Fruit fly (Drosophila melanogaster): ENCODE data around the gene Gr93b.

The Gr93b gene

DNA sequence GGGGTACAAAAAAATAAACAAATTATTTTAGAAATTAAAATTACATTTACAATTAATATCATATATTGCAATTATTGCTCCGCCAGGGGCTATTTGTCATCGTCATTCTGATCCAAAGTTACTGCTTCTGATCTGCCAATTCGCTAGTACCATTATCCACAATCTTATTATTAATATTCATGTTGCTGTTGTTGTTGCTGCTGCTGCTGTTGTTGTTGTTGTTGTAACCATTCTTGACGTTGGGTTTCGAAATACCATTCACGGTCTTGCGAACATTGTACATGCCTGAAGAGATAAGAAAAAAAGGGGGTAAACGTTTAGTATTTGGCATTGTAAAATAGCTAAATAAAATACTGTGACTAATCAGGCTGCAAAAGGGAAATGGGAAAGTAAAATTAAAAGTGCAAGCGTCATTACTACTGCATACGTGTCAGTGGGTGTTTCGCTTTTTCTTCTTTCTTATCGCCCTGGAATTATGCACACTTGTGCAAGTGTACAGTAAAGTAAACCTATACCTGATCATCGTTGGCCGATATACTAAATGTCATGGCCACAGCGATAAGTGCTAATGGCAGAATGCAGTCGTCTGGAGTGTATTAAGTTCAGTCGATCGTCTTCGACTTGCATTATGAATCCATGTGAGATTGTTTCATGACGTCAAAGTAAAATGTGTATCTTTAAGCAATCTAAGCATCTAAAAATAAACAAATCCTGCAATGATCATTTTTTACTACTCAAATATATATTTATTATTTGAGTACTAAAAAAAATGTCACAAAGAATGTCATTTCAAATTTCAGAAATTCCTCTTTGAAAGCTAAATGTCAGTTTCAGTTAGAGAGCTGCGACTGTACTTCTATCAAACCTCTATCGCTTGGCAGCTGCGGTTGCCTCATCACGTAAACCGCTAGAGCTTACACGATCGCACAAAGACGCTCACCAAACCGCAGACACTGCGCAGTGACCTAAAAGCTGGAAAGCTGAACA, 8.3 kb upstream of the Gr93b start:
- TF ChIP-seq ap (GFP tag; IDR thresholded peaks at IDR 0.05) (0 out of 2 replicates have a peak, but pooled peaks have one; percentile 6), eve (GFP tag; optimal IDR thresholded peaks at IDR 0.05) (peak in 1 of 2 experiments; percentile 19), chm (GFP tag; IDR thresholded peaks at IDR 0.05) (peak; percentile 30; the same call in 1 of the 2 replicates), gce (GFP tag; IDR thresholded peaks at IDR 0.05) (0 out of 3 replicates have a peak, but pooled peaks have one; percentile 19), CG8290 (GFP tag; optimal IDR thresholded peaks at IDR 0.05) (no peak), CG8290 (tag; optimal IDR thresholded peaks at IDR 0.05) (peak in 1 of 2 experiments; percentile 21), ken (GFP tag; IDR thresholded peaks at IDR 0.05) (no peak), ci (GFP tag; IDR thresholded peaks at IDR 0.05) (peak; percentile 14; the same call in 1 of the 3 replicates), Ets65A (GFP tag) (peak; percentile 71), CG17359 (tag; optimal IDR thresholded peaks at IDR 0.05) (no peak), CG4360 (GFP tag; IDR thresholded peaks at IDR 0.05) (peak; percentile 90), Blimp-1 (GFP tag; optimal IDR thresholded peaks at IDR 0.05) (peak; percentile 3), sens (GFP tag) (peak; percentile 33), CG34376 (GFP tag; optimal IDR thresholded peaks at IDR 0.05) (no peak)

DNA sequence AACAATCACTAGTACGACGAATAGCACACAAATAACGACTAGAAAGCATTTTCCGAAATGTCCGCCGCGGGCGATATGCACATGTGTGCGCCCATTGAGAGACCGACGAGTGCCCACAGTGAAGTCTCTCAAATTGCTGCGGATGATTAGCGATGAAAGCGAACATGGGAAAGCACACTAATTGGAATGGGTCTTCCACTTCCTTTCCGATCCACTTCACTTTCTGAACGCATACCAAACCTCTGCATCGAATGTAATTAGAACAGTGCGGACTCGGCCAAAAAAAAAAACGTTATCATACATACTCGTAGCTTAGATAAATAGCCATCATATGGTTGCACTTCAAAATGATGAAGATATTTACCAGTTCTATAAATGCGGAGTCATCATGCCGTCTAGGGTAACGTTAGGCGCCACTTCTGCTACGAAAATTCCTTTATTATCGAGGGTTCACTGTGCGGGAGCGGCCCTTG, 6.5 kb upstream of the Gr93b start:
- no peak for TF ChIP-seq inv (GFP tag; IDR thresholded peaks at IDR 0.05; ENCODE audit: partially characterized antibody)
- no peak for TF ChIP-seq unc-4 (GFP tag; IDR thresholded peaks at IDR 0.05; ENCODE audit: partially characterized antibody)
- TF ChIP-seq fd102C (GFP tag; optimal IDR thresholded peaks at IDR 0.05) = no peak
- TF ChIP-seq Aef1 (GFP tag; IDR thresholded peaks at IDR 0.05) = no peak
- TF ChIP-seq fru (optimal IDR thresholded peaks at IDR 0.05) = no peak
- TF ChIP-seq lola (GFP tag; optimal IDR thresholded peaks at IDR 0.05) = peak in 1 of 3 experiments; percentile 55
- no peak for TF ChIP-seq Nf-YB (GFP tag; optimal IDR thresholded peaks at IDR 0.05)
- TF ChIP-seq esg (GFP tag; conservative IDR thresholded peaks at IDR 0.05) = peak; percentile 27; the same call in 1 of the 2 replicates
- no peak for TF ChIP-seq D (optimal IDR thresholded peaks at IDR 0.05)
- peak; percentile 41 for TF ChIP-seq D (GFP tag; optimal IDR thresholded peaks at IDR 0.05)
- TF ChIP-seq HLH4C (GFP tag; IDR thresholded peaks at IDR 0.05; ENCODE audit: partially characterized antibody) = no peak
- no peak for TF ChIP-seq Stat92E (GFP tag; optimal IDR thresholded peaks at IDR 0.05)
- peak; percentile 24 for TF ChIP-seq ATbp (GFP tag; optimal IDR thresholded peaks at IDR 0.05)
- no peak for TF ChIP-seq Hand (GFP tag; optimal IDR thresholded peaks at IDR 0.05)
- no peak for TF ChIP-seq CG31365 (tag; optimal IDR thresholded peaks at IDR 0.05)
- no peak for TF ChIP-seq kah (GFP tag; optimal IDR thresholded peaks at IDR 0.05)
- TF ChIP-seq CG9609 (GFP tag; optimal IDR thresholded peaks at IDR 0.05) = peak; percentile 36
- no peak for TF ChIP-seq H2.0 (GFP tag; IDR thresholded peaks at IDR 0.05)
- no peak for TF ChIP-seq br (optimal IDR thresholded peaks at IDR 0.05)
- TF ChIP-seq CG12942 (GFP tag; optimal IDR thresholded peaks at IDR 0.05) = peak; percentile 3
- TF ChIP-seq CG9437 (GFP tag; optimal IDR thresholded peaks at IDR 0.05) = peak; percentile 11
- no peak for TF ChIP-seq Rfx (GFP tag; IDR thresholded peaks at IDR 0.05)
- TF ChIP-seq Taf1 (GFP tag; IDR thresholded peaks at IDR 0.05) = no peak
- TF ChIP-seq CG8924 (tag; optimal IDR thresholded peaks at IDR 0.05) = peak; percentile 14
- TF ChIP-seq Hr39 (optimal IDR thresholded peaks at IDR 0.05) = no peak
- no peak for TF ChIP-seq h (optimal IDR thresholded peaks at IDR 0.05)
- no peak for TF ChIP-seq lbe (GFP tag; optimal IDR thresholded peaks at IDR 0.05)
- TF ChIP-seq p53 (GFP tag; optimal IDR thresholded peaks at IDR 0.05) = no peak
- TF ChIP-seq usp (GFP tag; optimal IDR thresholded peaks at IDR 0.05) = no peak
- TF ChIP-seq nmo (GFP tag; optimal IDR thresholded peaks at IDR 0.05) = peak; percentile 36
- TF ChIP-seq az2 (GFP tag; optimal IDR thresholded peaks at IDR 0.05) = peak; percentile 42
- no peak for TF ChIP-seq zf30C (GFP tag; optimal IDR thresholded peaks at IDR 0.05)
- TF ChIP-seq CG31224 (GFP tag; IDR thresholded peaks at IDR 0.05) = no peak
- peak; percentile 23 for TF ChIP-seq zen (tag; optimal IDR thresholded peaks at IDR 0.05)
- TF ChIP-seq Mad (GFP tag; optimal IDR thresholded peaks at IDR 0.05) = no peak
- no peak; the same call in 1 of the 3 replicates for TF ChIP-seq CG34422 (GFP tag; IDR thresholded peaks at IDR 0.05)
